Fruit fly (Drosophila melanogaster): Measurements from ENCODE around the gene Oseg5.

Oseg5 gene

DNA sequence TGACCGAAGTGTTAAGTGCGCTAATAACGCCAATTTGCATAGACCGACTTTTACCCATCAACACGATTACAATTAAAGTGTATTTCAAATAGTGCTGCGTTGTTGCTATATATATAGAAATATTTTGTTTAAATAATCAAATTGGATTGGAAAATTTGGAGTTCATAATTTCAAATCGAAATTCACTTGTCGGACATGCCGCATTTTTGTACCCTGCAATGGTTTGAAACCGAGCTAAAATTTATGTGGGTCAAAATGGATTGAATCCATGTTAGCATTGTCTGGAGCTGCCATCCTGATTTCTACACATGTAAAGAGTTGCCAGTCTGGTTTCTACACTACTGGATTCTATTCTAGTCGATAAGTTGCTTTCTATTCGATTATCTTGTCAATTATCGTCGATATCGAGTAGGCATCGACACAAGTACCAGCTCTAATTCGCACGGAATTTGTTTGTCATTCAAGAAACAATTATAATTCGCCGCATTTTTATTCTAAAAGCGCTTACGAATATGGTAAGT lies 48.3 kb downstream of the Oseg5 start, which contains the start of gene Pomp (continued):
- TF ChIP-seq phol (tag; optimal IDR thresholded peaks at IDR 0.05) (peak; percentile 90), jigr1 (GFP tag; IDR thresholded peaks at IDR 0.05) (no peak; the same call in 2 of the 3 replicates), vnd (GFP tag; IDR thresholded peaks at IDR 0.05; ENCODE audit: partially characterized antibody) (no peak), CG11085 (GFP tag; IDR thresholded peaks at IDR 0.05) (peak; percentile 72), Neu2 (GFP tag; optimal IDR thresholded peaks at IDR 0.05; ENCODE audit: borderline replicate concordance) (peak; percentile 2), unc-4 (GFP tag; IDR thresholded peaks at IDR 0.05; ENCODE audit: partially characterized antibody) (peak; percentile 70), kah (GFP tag; optimal IDR thresholded peaks at IDR 0.05) (peak; percentile 60), Side (GFP tag; optimal IDR thresholded peaks at IDR 0.05) (peak; percentile 57), Stat92E (GFP tag; optimal IDR thresholded peaks at IDR 0.05) (peak in 1 of 3 experiments; percentile 47), pfk (GFP tag; optimal IDR thresholded peaks at IDR 0.05) (no peak), Xrp1 (GFP tag; IDR thresholded peaks at IDR 0.05) (peak; percentile 95), CG12155 (GFP tag; optimal IDR thresholded peaks at IDR 0.05) (peak; percentile 86), CG31224 (GFP tag; IDR thresholded peaks at IDR 0.05) (peak; percentile 79), CG14014 (GFP tag; IDR thresholded peaks at IDR 0.05) (peak; percentile 86), CG5245 (GFP tag; optimal IDR thresholded peaks at IDR 0.05) (peak; percentile 86), Rfx (GFP tag; IDR thresholded peaks at IDR 0.05) (peak; percentile 88), seq (GFP tag; IDR thresholded peaks at IDR 0.05) (peak; percentile 74), bowl (GFP tag; IDR thresholded peaks at IDR 0.05) (peak; percentile 60; the same call in 1 of the 2 replicates), Aef1 (GFP tag; IDR thresholded peaks at IDR 0.05) (peak; percentile 81), CG3995 (GFP tag; optimal IDR thresholded peaks at IDR 0.05) (peak; percentile 57), NC2α (GFP tag; optimal IDR thresholded peaks at IDR 0.05) (no peak), CG6765 (GFP tag; optimal IDR thresholded peaks at IDR 0.05) (peak; percentile 79), CG12769 (tag; optimal IDR thresholded peaks at IDR 0.05) (peak; percentile 90), CG11093 (GFP tag; IDR thresholded peaks at IDR 0.05) (peak; percentile 81), CG1529 (GFP tag; optimal IDR thresholded peaks at IDR 0.05) (peak; percentile 66), PHDP (tag; optimal IDR thresholded peaks at IDR 0.05) (peak; percentile 88), zen2 (GFP tag; IDR thresholded peaks at IDR 0.05; ENCODE audit: partially characterized antibody) (peak; percentile 26; the same call in 1 of the 3 replicates), CG12236 (GFP tag; optimal IDR thresholded peaks at IDR 0.05) (no peak), insv (GFP tag; optimal IDR thresholded peaks at IDR 0.05) (peak in 1 of 2 experiments; percentile 58), pho (GFP tag; optimal IDR thresholded peaks at IDR 0.05) (peak; percentile 33), chif (GFP tag; optimal IDR thresholded peaks at IDR 0.05) (peak; percentile 39 to 61), Dp (GFP tag; optimal IDR thresholded peaks at IDR 0.05) (peak; percentile 48), CG18619 (GFP tag; optimal IDR thresholded peaks at IDR 0.05) (peak; percentile 78), Dll (GFP tag; IDR thresholded peaks at IDR 0.05; ENCODE audit: partially characterized antibody) (peak; percentile 70; the same call in 3 of the 4 replicates), kay (GFP tag; optimal IDR thresholded peaks at IDR 0.05) (peak; percentile 70), CG4730 (GFP tag; IDR thresholded peaks at IDR 0.05) (peak; percentile 87), B-H2 (GFP tag; optimal IDR thresholded peaks at IDR 0.05) (peak; percentile 49), zen (tag; optimal IDR thresholded peaks at IDR 0.05) (peak; percentile 86), H2.0 (GFP tag; IDR thresholded peaks at IDR 0.05) (peak; percentile 80), CG4282 (GFP tag; optimal IDR thresholded peaks at IDR 0.05) (no peak), CG2199 (GFP tag; IDR thresholded peaks at IDR 0.05) (peak; percentile 83), CG12391 (tag; optimal IDR thresholded peaks at IDR 0.05) (peak; percentile 88), luna (GFP tag; optimal IDR thresholded peaks at IDR 0.05) (no peak), pzg (GFP tag; optimal IDR thresholded peaks at IDR 0.05) (peak; percentile 95), Taf1 (GFP tag; IDR thresholded peaks at IDR 0.05) (peak; percentile 44; the same call in 1 of the 2 replicates), D19B (GFP tag; optimal IDR thresholded peaks at IDR 0.05) (peak; percentile 98), ac (GFP tag; optimal IDR thresholded peaks at IDR 0.05) (no peak), cwo (GFP tag; optimal IDR thresholded peaks at IDR 0.05) (peak; percentile 84), p53 (GFP tag; optimal IDR thresholded peaks at IDR 0.05) (peak; percentile 62), NC2β (GFP tag; optimal IDR thresholded peaks at IDR 0.05) (peak; percentile 37)

Data from whole organism, embryonic.